Fruit fly (Drosophila melanogaster) whole organism, embryonic: ENCODE results near the gene Shc.

Experiments
- CG11085 ChIP-seq: fragments of 200-800 bp; sonication (Bioruptor generic); IDR thresholded peaks from 2 replicates; pipeline ENCODE4 v1.3.6; 2022; ENCODE audit warnings: missing biosample characterization, missing genetic modification characterization
- CG12299 ChIP-seq: fragments of 200-800 bp; sonication (Bioruptor generic); optimal IDR thresholded peaks from 2 replicates; lab custom pipeline; 2018; ENCODE audit warnings: missing biosample characterization, mild to moderate bottlenecking, missing genetic modification characterization
- CG12744 ChIP-seq: fragments of 200-800 bp; sonication (Bioruptor generic); optimal IDR thresholded peaks from 2 replicates; lab custom pipeline; 2016; ENCODE audit warnings: missing biosample characterization, missing genetic modification characterization
- CG13894 ChIP-seq: fragments of 200-800 bp; sonication (Bioruptor generic); optimal IDR thresholded peaks from 3 replicates; lab custom pipeline; 2018; ENCODE audit warnings: missing biosample characterization, mild to moderate bottlenecking, missing genetic modification characterization, moderate library complexity
- CG15269 ChIP-seq: fragments of 200-800 bp; sonication (Bioruptor generic); optimal IDR thresholded peaks from 2 replicates; lab custom pipeline; 2018; ENCODE audit warnings: missing biosample characterization, mild to moderate bottlenecking, missing genetic modification characterization, moderate library complexity
- CG15696 ChIP-seq: fragments of 200-800 bp; sonication (Bioruptor generic); optimal IDR thresholded peaks from 2 replicates; lab custom pipeline; 2019; ENCODE audit warnings: missing biosample characterization, mild to moderate bottlenecking, missing genetic modification characterization, moderate library complexity
- CG2678 ChIP-seq: fragments of 200-800 bp; sonication (Bioruptor generic); optimal IDR thresholded peaks from 3 replicates; lab custom pipeline; 2019; ENCODE audit warnings: missing biosample characterization, mild to moderate bottlenecking, missing genetic modification characterization, moderate library complexity
- CG33213 ChIP-seq: fragments of 200-800 bp; sonication (Bioruptor generic); optimal IDR thresholded peaks from 3 replicates; lab custom pipeline; 2016; ENCODE audit warnings: missing biosample characterization, missing genetic modification characterization
- CG34422 ChIP-seq: fragments of 200-800 bp; sonication (Bioruptor generic); IDR thresholded peaks from 3 replicates; pipeline ENCODE4 v1.3.6; 2022; ENCODE audit warnings: missing biosample characterization, missing genetic modification characterization
- CG42726 ChIP-seq: fragments of 200-800 bp; sonication (Bioruptor generic); IDR thresholded peaks from 2 replicates; pipeline ENCODE4 v1.3.6; 2022; ENCODE audit warnings: missing biosample characterization, missing genetic modification characterization; ENCODE audit not compliant: partially characterized antibody
- CG6175 ChIP-seq: fragments of 200-800 bp; sonication (Bioruptor generic); IDR thresholded peaks from 3 replicates; pipeline ENCODE4 v1.3.6; 2022; ENCODE audit warnings: missing biosample characterization, missing genetic modification characterization
- CG7745 ChIP-seq: fragments of 200-800 bp; sonication (Bioruptor generic); optimal IDR thresholded peaks from 2 replicates; lab custom pipeline; 2018; ENCODE audit warnings: missing biosample characterization, mild to moderate bottlenecking, missing genetic modification characterization, moderate library complexity
- CG8089 ChIP-seq: fragments of 200-800 bp; sonication (Bioruptor generic); optimal IDR thresholded peaks from 3 replicates; lab custom pipeline; 2016; ENCODE audit warnings: missing biosample characterization, missing genetic modification characterization
- CG8478 ChIP-seq: fragments of >200 bp; optimal IDR thresholded peaks from 2 replicates; lab custom pipeline; 2018
- CG9876 ChIP-seq: fragments of 200-800 bp; sonication (Bioruptor generic); optimal IDR thresholded peaks from 2 replicates; lab custom pipeline; 2016; ENCODE audit warnings: missing biosample characterization, missing genetic modification characterization
- D ChIP-seq, 2 experiments: fragments of 200-800 bp in 1 of 2; fragments of >200 bp in 1 of 2; sonication (Bioruptor generic) in 1 of 2; optimal IDR thresholded peaks; 2 replicates in 1 of 2; 3 replicates in 1 of 2; lab custom pipeline; 2017; ENCODE audit warnings: mild to moderate bottlenecking in 1 of 2, missing biosample characterization in 1 of 2, missing genetic modification characterization in 1 of 2, missing genetic modification reagents in 1 of 2
- Ets65A ChIP-seq: fragments of 200-800 bp; sonication (Bioruptor generic); peaks from one replicate; lab custom pipeline; 2016; ENCODE audit warnings: missing biosample characterization, missing genetic modification characterization
- Fer3 ChIP-seq: fragments of 200-800 bp; sonication (Bioruptor generic); optimal IDR thresholded peaks from 2 replicates; lab custom pipeline; 2018; ENCODE audit warnings: missing biosample characterization, mild to moderate bottlenecking, missing genetic modification characterization, moderate library complexity
- Gug ChIP-seq: fragments of 200-800 bp; sonication (Bioruptor generic); IDR thresholded peaks from 4 replicates; pipeline ENCODE4 v1.3.6; 2022; ENCODE audit warnings: missing biosample characterization, missing genetic modification characterization
- H15 ChIP-seq: fragments of 200-800 bp; sonication (Bioruptor generic); IDR thresholded peaks from 3 replicates; pipeline ENCODE4 v1.3.6; 2022; ENCODE audit warnings: missing biosample characterization, missing genetic modification characterization
- MBD-R2 ChIP-seq: fragments of 200-800 bp; sonication (Bioruptor generic); IDR thresholded peaks from 2 replicates; pipeline ENCODE4 v1.3.6; 2022; ENCODE audit warnings: missing biosample characterization, missing genetic modification characterization
- YL-1 ChIP-seq: fragments of 200-800 bp; sonication (Bioruptor generic); optimal IDR thresholded peaks from 3 replicates; lab custom pipeline; 2017; ENCODE audit warnings: missing biosample characterization, mild to moderate bottlenecking, missing genetic modification characterization
- caup ChIP-seq: fragments of 200-800 bp; sonication (Bioruptor generic); optimal IDR thresholded peaks from 3 replicates; lab custom pipeline; 2017; ENCODE audit warnings: missing biosample characterization, mild to moderate bottlenecking, missing genetic modification characterization, moderate library complexity; ENCODE audit not compliant: severe bottlenecking
- cg ChIP-seq: fragments of 200-800 bp; sonication (Bioruptor generic); optimal IDR thresholded peaks from 3 replicates; lab custom pipeline; 2019; ENCODE audit warnings: missing biosample characterization, mild to moderate bottlenecking, missing genetic modification characterization, moderate library complexity
- chinmo ChIP-seq: fragments of 200-800 bp; sonication (Bioruptor generic); IDR thresholded peaks from 4 replicates; pipeline ENCODE4 v1.3.6; 2022; ENCODE audit warnings: missing biosample characterization, missing genetic modification characterization; ENCODE audit not compliant: partially characterized antibody
- ci ChIP-seq: fragments of 200-800 bp; sonication (Bioruptor generic); IDR thresholded peaks from 3 replicates; pipeline ENCODE4 v1.3.6; 2022; ENCODE audit warnings: missing biosample characterization, missing genetic modification characterization
- crc ChIP-seq: fragments of 200-800 bp; sonication (Bioruptor generic); optimal IDR thresholded peaks from 2 replicates; lab custom pipeline; 2016; ENCODE audit warnings: missing biosample characterization, missing genetic modification characterization
- crol ChIP-seq: fragments of 200-800 bp; sonication (Bioruptor generic); IDR thresholded peaks from 2 replicates; pipeline ENCODE4 v1.3.6; 2022; ENCODE audit warnings: missing biosample characterization, missing genetic modification characterization
- dm ChIP-seq: fragments of 200-800 bp; sonication (Bioruptor generic); optimal IDR thresholded peaks from 3 replicates; lab custom pipeline; 2016; ENCODE audit warnings: missing biosample characterization, missing genetic modification characterization
- eyg ChIP-seq: fragments of 200-800 bp; sonication (Bioruptor generic); optimal IDR thresholded peaks from 3 replicates; lab custom pipeline; 2016; ENCODE audit warnings: missing biosample characterization, missing genetic modification characterization
- gsb-n ChIP-seq: fragments of 200-800 bp; sonication (Bioruptor generic); optimal IDR thresholded peaks from 3 replicates; lab custom pipeline; 2018; ENCODE audit warnings: missing biosample characterization, mild to moderate bottlenecking, missing genetic modification characterization
- gt ChIP-seq: fragments of 200-800 bp; sonication (Bioruptor generic); IDR thresholded peaks from 2 replicates; pipeline ENCODE4 v1.3.6; 2022; ENCODE audit warnings: missing biosample characterization, missing genetic modification characterization
- nau ChIP-seq: fragments of 200-800 bp; sonication (Bioruptor generic); optimal IDR thresholded peaks from 3 replicates; lab custom pipeline; 2017; ENCODE audit warnings: missing biosample characterization, mild to moderate bottlenecking, missing genetic modification characterization, missing genetic modification reagents
- nerfin-1 ChIP-seq: fragments of 200-800 bp; sonication (Bioruptor generic); optimal IDR thresholded peaks from 3 replicates; lab custom pipeline; 2019; ENCODE audit warnings: missing biosample characterization, mild to moderate bottlenecking, missing genetic modification characterization, moderate library complexity
- nom ChIP-seq: fragments of 200-800 bp; sonication (Bioruptor generic); optimal IDR thresholded peaks from 2 replicates; lab custom pipeline; 2017; ENCODE audit warnings: missing biosample characterization, missing genetic modification characterization, mild to moderate bottlenecking, moderate library complexity, missing genetic modification reagents
- peb ChIP-seq: fragments of 200-800 bp; sonication (Bioruptor generic); IDR thresholded peaks from 2 replicates; pipeline ENCODE4 v1.3.6; 2022; ENCODE audit warnings: missing biosample characterization, missing genetic modification characterization
- phol ChIP-seq: fragments of 200-800 bp; sonication (Bioruptor generic); optimal IDR thresholded peaks from 3 replicates; lab custom pipeline; 2018; ENCODE audit warnings: missing biosample characterization, mild to moderate bottlenecking, missing genetic modification characterization, moderate library complexity
- pros ChIP-seq: fragments of 200-800 bp; sonication (Bioruptor generic); optimal IDR thresholded peaks from 3 replicates; lab custom pipeline; 2019; ENCODE audit warnings: missing biosample characterization, mild to moderate bottlenecking, missing genetic modification characterization, moderate library complexity
- psq ChIP-seq: fragments of 200-800 bp; sonication (Bioruptor generic); optimal IDR thresholded peaks from 2 replicates; lab custom pipeline; 2017; ENCODE audit warnings: missing biosample characterization, missing genetic modification characterization
- sd ChIP-seq: fragments of 200-800 bp; sonication (Bioruptor generic); optimal IDR thresholded peaks from 3 replicates; lab custom pipeline; 2018; ENCODE audit warnings: missing biosample characterization, mild to moderate bottlenecking, missing genetic modification characterization, moderate library complexity
- sisA ChIP-seq: fragments of 200-800 bp; sonication (Bioruptor generic); IDR thresholded peaks from 2 replicates; pipeline ENCODE4 v1.3.6; 2022; ENCODE audit warnings: missing biosample characterization, missing genetic modification characterization
- sqz ChIP-seq: fragments of 200-800 bp; sonication (Bioruptor generic); optimal IDR thresholded peaks from 3 replicates; lab custom pipeline; 2018; ENCODE audit warnings: missing biosample characterization, mild to moderate bottlenecking, missing genetic modification characterization
- tap ChIP-seq: fragments of 200-800 bp; optimal IDR thresholded peaks from 3 replicates; lab custom pipeline; 2019; ENCODE audit warnings: missing biosample characterization, mild to moderate bottlenecking, missing genetic modification characterization, moderate library complexity
- ttk ChIP-seq: fragments of 200-800 bp; sonication (Bioruptor generic); IDR thresholded peaks from 2 replicates; pipeline ENCODE4 v2.1.2; 2022; ENCODE audit warnings: missing biosample characterization, missing genetic modification characterization
- wdn ChIP-seq: fragments of 200-800 bp; sonication (Bioruptor generic); IDR thresholded peaks from 2 replicates; pipeline ENCODE4 v1.3.6; 2022; ENCODE audit warnings: missing biosample characterization, missing genetic modification characterization
- zfh1 ChIP-seq: fragments of 200-800 bp; sonication (Bioruptor generic); IDR thresholded peaks from 3 replicates; pipeline ENCODE4 v1.3.6; 2022; ENCODE audit warnings: missing biosample characterization, missing genetic modification characterization

Gene Shc

dm6 chr3L:9402157-9402890, 24.5 kb upstream of the Shc start, which contains the start of gene eIF4E1 (continued):
- no peak for TF ChIP-seq CG11085 (GFP tag; lab: Robert Waterston, UW)
- no peak for TF ChIP-seq peb
- TF ChIP-seq CG6175 (GFP tag; lab: Robert Waterston, UW), result no peak
- peak; percentile 61 for TF ChIP-seq YL-1 (GFP tag; lab: Kevin White, UChicago)
- peak; percentile 5 for TF ChIP-seq CG9876 (GFP tag; lab: Kevin White, UChicago)
- peak; percentile 89 for TF ChIP-seq Ets65A (GFP tag; lab: Kevin White, UChicago)
- TF ChIP-seq MBD-R2, result peak; percentile 78
- TF ChIP-seq sisA (GFP tag; lab: Robert Waterston, UW), result peak; percentile 29; the same call in 1 of the 2 replicates
- TF ChIP-seq CG42726 (GFP tag; lab: Robert Waterston, UW), result peak; percentile 80
- TF ChIP-seq Fer3 (tag; lab: Kevin White, UChicago), result no peak
- TF ChIP-seq Gug (GFP tag; lab: Robert Waterston, UW), result peak; percentile 33; the same call in 1 of the 4 replicates
- peak; percentile 21 for TF ChIP-seq sd
- TF ChIP-seq tap (tag; lab: Kevin White, UChicago), result no peak
- TF ChIP-seq gt (GFP tag; lab: Robert Waterston, UW), result no peak
- TF ChIP-seq H15 (GFP tag; lab: Robert Waterston, UW), result no peak
- TF ChIP-seq, all 482 proteins: peak for 152

- TF ChIP-seq CG13894 (tag; lab: Kevin White, UChicago) (peak; percentile 43), chinmo (0 out of 4 replicates have a peak, but pooled peaks have one; percentile 15), CG15269 (tag; lab: Kevin White, UChicago) (no peak)
- TF ChIP-seq, all 482 proteins: peak for 2
These were observed 22.3 kb upstream of the Shc start, which contains the start of gene Cpr67B for dm6 chr3L:9404497-9404896. TSS of gene Cpr67B (plus strand) at chr3L:9404797.

dm6 chr3L:9410030-9410589, 16.7 kb upstream of the Shc start:
- TF ChIP-seq gsb-n (tag; lab: Kevin White, UChicago), result no peak
- TF ChIP-seq phol (tag; lab: Kevin White, UChicago), result no peak
- TF ChIP-seq CG8089, result no peak
- TF ChIP-seq crol, result peak; percentile 64
- TF ChIP-seq cg, result peak; percentile 94
- TF ChIP-seq CG12744, result no peak
- no peak for TF ChIP-seq CG12299 (tag; lab: Kevin White, UChicago)
- TF ChIP-seq ttk (GFP tag; lab: Robert Waterston, UW), result no peak
- no peak for TF ChIP-seq dm (GFP tag; lab: Kevin White, UChicago)
- peak; percentile 69 for TF ChIP-seq D (optimal IDR thresholded peaks at IDR 0.05; lab: Kevin White, UChicago)
- no peak for TF ChIP-seq D (GFP tag; optimal IDR thresholded peaks at IDR 0.05; lab: Kevin White, UChicago)
- TF ChIP-seq wdn (GFP tag; lab: Robert Waterston, UW), result no peak
- no peak for TF ChIP-seq CG7745
- peak; percentile 75 for TF ChIP-seq CG8478 (lab: Kevin White, UChicago)
- peak; percentile 13 for TF ChIP-seq nom (GFP tag; lab: Kevin White, UChicago)
- TF ChIP-seq crc (GFP tag; lab: Kevin White, UChicago), result no peak
- TF ChIP-seq CG34422 (GFP tag; lab: Robert Waterston, UW), result no peak; the same call in 2 of the 3 replicates
- no peak for TF ChIP-seq psq (GFP tag; lab: Kevin White, UChicago)
- TF ChIP-seq CG2678 (tag; lab: Kevin White, UChicago), result no peak
- no peak for TF ChIP-seq nau (GFP tag; lab: Kevin White, UChicago)
- TF ChIP-seq pros, result peak; percentile 82
- no peak for TF ChIP-seq zfh1 (GFP tag; lab: Robert Waterston, UW)
- TF ChIP-seq ci, result no peak
- no peak for TF ChIP-seq eyg
- TF ChIP-seq CG15696, result no peak
- peak; percentile 24 for TF ChIP-seq nerfin-1 (tag; lab: Kevin White, UChicago)
- no peak for TF ChIP-seq CG33213 (GFP tag; lab: Kevin White, UChicago)
- TF ChIP-seq sqz (GFP tag; lab: Kevin White, UChicago), result no peak
- TF ChIP-seq caup (GFP tag; lab: Kevin White, UChicago), result no peak
